Worm (Caenorhabditis elegans): ENCODE data around the gene srx-22.

The srx-22 gene

ce11 chrV:725807-726572 is 46.2 kb downstream of the srx-22 start (continued):
- TF ChIP-seq hlh-26 (GFP tag; conservative IDR thresholded peaks at IDR 0.05) = no peak
- no peak; the same call in none of the 2 replicates for TF ChIP-seq nfyb-1 (GFP tag; IDR thresholded peaks at IDR 0.05)
- TF ChIP-seq ccch-3 (GFP tag; optimal IDR thresholded peaks at IDR 0.05) = no peak
- no peak for TF ChIP-seq Y79H2A.3 (GFP tag; conservative IDR thresholded peaks at IDR 0.05)
- TF ChIP-seq let-607 (tag; optimal IDR thresholded peaks at IDR 0.05) = no peak
- no peak for TF ChIP-seq pha-4 (tag; optimal IDR thresholded peaks at IDR 0.05)
- peak in 1 of 3 experiments; percentile 31 for TF ChIP-seq lin-35 (GFP tag; optimal IDR thresholded peaks at IDR 0.05)
- TF ChIP-seq madf-10 (tag; optimal IDR thresholded peaks at IDR 0.05) = no peak
- TF ChIP-seq B0035.1 (tag; optimal IDR thresholded peaks at IDR 0.05) = no peak
- no peak for TF ChIP-seq bed-1 (GFP tag; IDR thresholded peaks at IDR 0.05)
- TF ChIP-seq C17E4.6 (GFP tag; IDR thresholded peaks at IDR 0.05) = no peak
- no peak for TF ChIP-seq tbp1 (GFP tag; optimal IDR thresholded peaks at IDR 0.05)
- no peak for TF ChIP-seq lir-1 (GFP tag; conservative IDR thresholded peaks at IDR 0.05)
- no peak for TF ChIP-seq sdz-38 (tag; optimal IDR thresholded peaks at IDR 0.05)
- no peak for TF ChIP-seq sptf-2 (GFP tag; optimal IDR thresholded peaks at IDR 0.05)
- TF ChIP-seq snpc-4 (GFP tag; optimal IDR thresholded peaks at IDR 0.05) = no peak
- TF ChIP-seq snpc-4 (tag; optimal IDR thresholded peaks at IDR 0.05) = no peak
- TF ChIP-seq D2030.7 (GFP tag; IDR thresholded peaks at IDR 0.05) = no peak
- TF ChIP-seq B0336.3 (GFP tag; IDR thresholded peaks at IDR 0.05) = no peak
- TF ChIP-seq Y53G8AR.9 (GFP tag; conservative IDR thresholded peaks at IDR 0.05) = peak; percentile 64
- TF ChIP-seq hrde-1 (tag; optimal IDR thresholded peaks at IDR 0.05; ENCODE audit: borderline replicate concordance) = no peak
- TF ChIP-seq lsl-1 (GFP tag; optimal IDR thresholded peaks at IDR 0.05) = no peak
- no peak for TF ChIP-seq nhr-80 (tag; optimal IDR thresholded peaks at IDR 0.05)
- TF ChIP-seq xnd-1 (tag; optimal IDR thresholded peaks at IDR 0.05) = no peak
- no peak for TF ChIP-seq tbx-9 (tag; optimal IDR thresholded peaks at IDR 0.05; ENCODE audit: borderline replicate concordance)
- TF ChIP-seq aptf-2 (GFP tag; conservative IDR thresholded peaks at IDR 0.05) = no peak
- TF ChIP-seq ZK185.1 (tag; optimal IDR thresholded peaks at IDR 0.05; ENCODE audit: poor library complexity, severe bottlenecking) = peak; percentile 77
- TF ChIP-seq ceh-40 (GFP tag; IDR thresholded peaks at IDR 0.05) = no peak
- TF ChIP-seq ztf-6 (GFP tag; IDR thresholded peaks at IDR 0.05) = no peak
- no peak for TF ChIP-seq attf-3 (GFP tag; conservative IDR thresholded peaks at IDR 0.05)
- no peak for TF ChIP-seq gei-17 (GFP tag; optimal IDR thresholded peaks at IDR 0.05)
- TF ChIP-seq hmg-1.2 (GFP tag; IDR thresholded peaks at IDR 0.05) = no peak

ce11 chrV:726573-727483 is 47.1 kb downstream of the srx-22 start:
- TF ChIP-seq lin-54 (GFP tag; optimal IDR thresholded peaks at IDR 0.05) = no peak
- TF ChIP-seq nfyb-1 (GFP tag; IDR thresholded peaks at IDR 0.05) = peak; percentile 10; the same call in 1 of the 2 replicates
- peak; percentile 35; the same call in 1 of the 2 replicates for TF ChIP-seq Y53G8AR.9 (GFP tag; conservative IDR thresholded peaks at IDR 0.05)
- peak; percentile 7; the same call in 1 of the 2 replicates for TF ChIP-seq B0336.3 (GFP tag; IDR thresholded peaks at IDR 0.05)
- TF ChIP-seq K12H6.12 (tag; optimal IDR thresholded peaks at IDR 0.05) = peak; percentile 1
- no peak for TF ChIP-seq ets-4 (GFP tag; optimal IDR thresholded peaks at IDR 0.05)
- TF ChIP-seq ama-1 (optimal IDR thresholded peaks at IDR 0.05) = peak; percentile 38
- TF ChIP-seq ama-1 (GFP tag; optimal IDR thresholded peaks at IDR 0.05) = no peak
- TF ChIP-seq K11D2.4 (GFP tag; IDR thresholded peaks at IDR 0.05) = peak; percentile 32; the same call in 1 of the 2 replicates
- peak; percentile 0 to 33 for TF ChIP-seq let-607 (tag; optimal IDR thresholded peaks at IDR 0.05)
- peak; percentile 29 for TF ChIP-seq nhr-80 (tag; optimal IDR thresholded peaks at IDR 0.05)
- TF ChIP-seq hlh-26 (GFP tag; conservative IDR thresholded peaks at IDR 0.05) = no peak
- 0 out of 2 replicates have a peak, but pooled peaks have one; percentile 10 for TF ChIP-seq ztf-28 (GFP tag; IDR thresholded peaks at IDR 0.05)
- peak; percentile 41; the same call in 1 of the 2 replicates for TF ChIP-seq Y56A3A.18 (GFP tag; IDR thresholded peaks at IDR 0.05)
- TF ChIP-seq somi-1 (GFP tag; optimal IDR thresholded peaks at IDR 0.05) = no peak
- TF ChIP-seq Y95B8A.8 (GFP tag; IDR thresholded peaks at IDR 0.05) = peak; percentile 18; the same call in 1 of the 2 replicates
- 0 out of 2 replicates have a peak, but pooled peaks have one; percentile 56 for TF ChIP-seq nhr-120 (GFP tag; IDR thresholded peaks at IDR 0.05)
